Fruit fly (Drosophila melanogaster) whole organism, adult: ENCODE data around the gene CG6569.

ENCODE experiments used
- CG11617 ChIP-seq: fragments of 200-800 bp; sonication (Bioruptor generic); optimal IDR thresholded peaks from 2 replicates; lab custom pipeline; 2017; ENCODE audit warnings: mild to moderate bottlenecking, missing biosample characterization, missing genetic modification reagents, missing genetic modification characterization
- CG12768 ChIP-seq: fragments of 200-800 bp; sonication (Bioruptor generic); optimal IDR thresholded peaks from 2 replicates; lab custom pipeline; 2017; ENCODE audit warnings: missing biosample characterization, missing genetic modification characterization, mild to moderate bottlenecking, moderate library complexity, missing genetic modification reagents
- CG14711 ChIP-seq: fragments of 200-800 bp; sonication (Bioruptor generic); optimal IDR thresholded peaks from 2 replicates; lab custom pipeline; 2018; ENCODE audit warnings: missing biosample characterization, mild to moderate bottlenecking, missing genetic modification characterization, moderate library complexity
- CG1620 ChIP-seq: fragments of 200-800 bp; sonication (Bioruptor generic); optimal IDR thresholded peaks from 2 replicates; lab custom pipeline; 2016; ENCODE audit warnings: missing biosample characterization, missing genetic modification characterization
- CG33017 ChIP-seq: fragments of 200-800 bp; sonication (Bioruptor generic); optimal IDR thresholded peaks from 2 replicates; lab custom pipeline; 2018; ENCODE audit warnings: missing biosample characterization, mild to moderate bottlenecking, missing genetic modification characterization, moderate library complexity
- CG5204 ChIP-seq: fragments of 200-800 bp; sonication (Bioruptor generic); optimal IDR thresholded peaks from 2 replicates; lab custom pipeline; 2016; ENCODE audit warnings: missing biosample characterization, missing genetic modification characterization
- CG7045 ChIP-seq: fragments of 200-800 bp; sonication (Bioruptor generic); optimal IDR thresholded peaks from 2 replicates; lab custom pipeline; 2017; ENCODE audit warnings: missing biosample characterization, mild to moderate bottlenecking, missing genetic modification characterization
- CG7101 ChIP-seq: fragments of 200-800 bp; sonication (Bioruptor generic); optimal IDR thresholded peaks from 2 replicates; lab custom pipeline; 2018; ENCODE audit warnings: missing biosample characterization, mild to moderate bottlenecking, missing genetic modification characterization, moderate library complexity
- Clk ChIP-seq: fragments of 200-800 bp; sonication (Bioruptor generic); optimal IDR thresholded peaks from 2 replicates; lab custom pipeline; 2017; ENCODE audit warnings: missing biosample characterization, missing genetic modification characterization
- Crg-1 ChIP-seq: fragments of 200-800 bp; sonication (Bioruptor generic); optimal IDR thresholded peaks from 2 replicates; lab custom pipeline; 2016; ENCODE audit warnings: missing biosample characterization, missing genetic modification characterization
- Hr96 ChIP-seq: fragments of 200-800 bp; sonication (Bioruptor generic); optimal IDR thresholded peaks from 2 replicates; lab custom pipeline; 2016; ENCODE audit warnings: missing biosample characterization, missing genetic modification characterization
- Mnt ChIP-seq: fragments of 200-800 bp; sonication (Bioruptor generic); optimal IDR thresholded peaks from 2 replicates; lab custom pipeline; 2016; ENCODE audit warnings: missing biosample characterization, mild to moderate bottlenecking, missing genetic modification characterization
- bab1 ChIP-seq: fragments of 200-800 bp; sonication (Bioruptor generic); optimal IDR thresholded peaks from 3 replicates; lab custom pipeline; 2019; ENCODE audit warnings: missing biosample characterization, mild to moderate bottlenecking, missing genetic modification characterization, moderate library complexity
- cic ChIP-seq: fragments of 200-800 bp; sonication (Bioruptor generic); optimal IDR thresholded peaks from 2 replicates; lab custom pipeline; 2017; ENCODE audit warnings: missing biosample characterization, mild to moderate bottlenecking, missing genetic modification characterization, moderate library complexity
- cnc ChIP-seq, 2 experiments: fragments of >200 bp; optimal IDR thresholded peaks; 2 replicates each; lab custom pipeline; 2017
- kay ChIP-seq: fragments of 200-800 bp; sonication (Bioruptor generic); peaks from one replicate; lab custom pipeline; 2016; ENCODE audit warnings: missing biosample characterization, missing genetic modification characterization, borderline replicate concordance
- ovo ChIP-seq: fragments of 200-800 bp; sonication (Bioruptor generic); optimal IDR thresholded peaks from 2 replicates; lab custom pipeline; 2016; ENCODE audit warnings: missing biosample characterization, missing genetic modification characterization
- pad ChIP-seq: fragments of 200-800 bp; sonication (Bioruptor generic); optimal IDR thresholded peaks from 3 replicates; lab custom pipeline; 2017; ENCODE audit warnings: missing biosample characterization, missing genetic modification characterization, mild to moderate bottlenecking, moderate library complexity, missing genetic modification reagents
- tj ChIP-seq: fragments of 200-800 bp; sonication (Bioruptor generic); optimal IDR thresholded peaks from 3 replicates; lab custom pipeline; 2017; ENCODE audit warnings: missing biosample characterization, mild to moderate bottlenecking, missing genetic modification characterization, moderate library complexity
- toe ChIP-seq: fragments of 200-800 bp; sonication (Bioruptor generic); optimal IDR thresholded peaks from 2 replicates; lab custom pipeline; 2016; ENCODE audit warnings: missing biosample characterization, missing genetic modification characterization

The CG6569 gene

DNA sequence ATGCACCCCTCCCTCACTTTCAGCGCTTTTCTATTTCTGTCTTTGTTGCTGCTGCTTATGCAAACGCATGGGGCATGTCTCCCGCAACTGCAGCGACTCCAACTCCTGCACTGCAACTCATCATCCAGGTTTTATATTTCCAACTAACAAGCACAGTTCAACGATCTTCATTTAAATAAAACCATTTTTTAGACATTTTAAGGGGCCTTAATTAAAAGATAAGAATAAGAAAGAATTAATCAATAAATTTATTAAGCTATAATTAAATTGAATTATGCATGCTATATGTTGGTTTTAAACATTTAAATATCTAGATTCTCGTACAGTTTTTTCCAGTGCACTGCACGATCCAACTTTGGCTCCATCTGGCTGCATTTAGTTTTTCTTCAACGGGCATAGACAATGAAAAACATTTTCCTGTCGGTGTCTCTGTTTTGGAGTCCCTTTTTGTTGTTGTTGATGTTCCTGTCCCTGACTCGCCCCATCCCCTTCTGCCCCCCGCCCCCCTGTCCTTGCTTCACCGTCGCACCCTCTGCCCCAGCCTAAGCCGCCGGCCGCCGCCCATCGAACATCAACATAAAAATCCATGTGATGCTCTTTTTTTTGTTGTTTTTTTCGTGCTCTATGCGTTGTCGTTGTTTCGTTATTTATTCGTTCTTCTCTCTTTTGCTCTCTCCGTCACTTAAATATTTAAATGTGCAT lies 38.8 kb downstream of the CG6569 start:
- no peak for TF ChIP-seq cic (GFP tag; lab: Kevin White, UChicago)
- TF ChIP-seq tj = no peak
- no peak for TF ChIP-seq bab1 (GFP tag; lab: Kevin White, UChicago)
- TF ChIP-seq cnc (optimal IDR thresholded peaks at IDR 0.05; lab: Kevin White, UChicago) = no peak
- no peak for TF ChIP-seq Crg-1
- no peak for TF ChIP-seq pad (GFP tag; lab: Kevin White, UChicago)
- TF ChIP-seq kay (GFP tag; lab: Kevin White, UChicago) = no peak
- TF ChIP-seq CG14711 = no peak
- no peak for TF ChIP-seq CG7045 (GFP tag; lab: Kevin White, UChicago)
- TF ChIP-seq CG1620 (GFP tag; lab: Kevin White, UChicago) = no peak
- TF ChIP-seq CG5204 = no peak
- TF ChIP-seq CG12768 (GFP tag; lab: Kevin White, UChicago) = no peak
- TF ChIP-seq Hr96 (GFP tag; lab: Kevin White, UChicago) = no peak
- no peak for TF ChIP-seq ovo (GFP tag; lab: Kevin White, UChicago)
- no peak for TF ChIP-seq CG33017 (tag; lab: Kevin White, UChicago)
- TF ChIP-seq toe (GFP tag; lab: Kevin White, UChicago) = no peak
- no peak for TF ChIP-seq Clk (GFP tag; lab: Kevin White, UChicago)
- TF ChIP-seq Mnt = no peak

DNA sequence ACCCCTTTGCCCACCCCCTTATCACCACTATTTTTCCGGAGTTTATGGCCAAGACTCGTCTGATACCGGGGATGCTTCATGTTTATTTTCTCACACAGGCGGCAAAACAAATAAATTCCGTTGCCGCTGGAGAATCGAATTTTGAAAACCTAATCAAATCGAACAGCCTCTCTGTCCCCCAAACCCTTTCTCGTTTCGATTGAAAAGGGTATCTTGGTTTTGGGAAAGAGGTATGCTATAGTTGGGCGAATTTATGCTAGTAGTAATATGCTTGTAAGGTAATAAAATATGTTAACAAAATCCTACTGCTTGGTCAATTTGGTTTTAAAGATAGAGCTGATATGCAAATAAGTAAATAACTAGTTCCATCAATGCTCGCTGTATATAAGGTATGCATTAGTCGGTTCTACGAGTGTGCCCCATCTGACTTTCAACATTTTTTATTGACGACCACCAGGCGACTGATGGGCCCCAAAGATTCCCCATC lies 39.6 kb downstream of the CG6569 start:
- no peak for TF ChIP-seq Crg-1
- TF ChIP-seq CG1620 (GFP tag; lab: Kevin White, UChicago) = no peak
- TF ChIP-seq tj = no peak
- no peak for TF ChIP-seq CG5204
- TF ChIP-seq cic (GFP tag; lab: Kevin White, UChicago) = no peak
- no peak for TF ChIP-seq toe (GFP tag; lab: Kevin White, UChicago)
- no peak for TF ChIP-seq ovo (GFP tag; lab: Kevin White, UChicago)
- no peak for TF ChIP-seq kay (GFP tag; lab: Kevin White, UChicago)
- no peak for TF ChIP-seq Clk (GFP tag; lab: Kevin White, UChicago)

DNA sequence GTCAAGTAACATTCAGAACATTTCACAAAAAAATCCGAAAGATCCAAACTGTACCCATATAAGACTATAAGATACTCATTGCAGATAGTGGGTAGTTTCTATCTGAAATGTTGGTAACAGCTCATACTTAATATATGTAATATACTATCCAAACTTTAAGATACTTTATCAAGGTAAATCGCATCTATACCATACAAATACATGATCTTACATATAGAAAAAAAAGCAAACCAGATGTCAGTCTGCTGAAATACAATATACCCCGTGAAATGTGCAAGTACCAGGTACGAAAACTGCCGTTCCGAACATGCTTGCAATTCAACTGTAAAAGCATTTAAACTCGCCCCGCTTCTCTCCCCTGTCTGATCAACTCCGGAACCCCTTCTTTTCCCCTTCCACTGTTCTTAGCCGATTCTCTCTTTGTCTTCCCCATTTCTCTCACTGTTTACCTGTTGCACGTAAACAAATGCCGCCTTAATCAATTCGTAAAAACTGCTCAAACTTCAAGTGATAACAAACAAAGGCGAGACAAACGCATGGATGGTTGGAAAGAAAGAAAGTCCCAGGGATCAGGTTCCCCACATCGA lies 40.2 kb downstream of the CG6569 start:
- TF ChIP-seq cnc (optimal IDR thresholded peaks at IDR 0.05; lab: Kevin White, UChicago) (no peak), CG7101 (tag; lab: Kevin White, UChicago) (no peak), CG33017 (tag; lab: Kevin White, UChicago) (no peak), pad (GFP tag; lab: Kevin White, UChicago) (peak; percentile 55), toe (GFP tag; lab: Kevin White, UChicago) (no peak), Clk (GFP tag; lab: Kevin White, UChicago) (no peak), tj (no peak)

DNA sequence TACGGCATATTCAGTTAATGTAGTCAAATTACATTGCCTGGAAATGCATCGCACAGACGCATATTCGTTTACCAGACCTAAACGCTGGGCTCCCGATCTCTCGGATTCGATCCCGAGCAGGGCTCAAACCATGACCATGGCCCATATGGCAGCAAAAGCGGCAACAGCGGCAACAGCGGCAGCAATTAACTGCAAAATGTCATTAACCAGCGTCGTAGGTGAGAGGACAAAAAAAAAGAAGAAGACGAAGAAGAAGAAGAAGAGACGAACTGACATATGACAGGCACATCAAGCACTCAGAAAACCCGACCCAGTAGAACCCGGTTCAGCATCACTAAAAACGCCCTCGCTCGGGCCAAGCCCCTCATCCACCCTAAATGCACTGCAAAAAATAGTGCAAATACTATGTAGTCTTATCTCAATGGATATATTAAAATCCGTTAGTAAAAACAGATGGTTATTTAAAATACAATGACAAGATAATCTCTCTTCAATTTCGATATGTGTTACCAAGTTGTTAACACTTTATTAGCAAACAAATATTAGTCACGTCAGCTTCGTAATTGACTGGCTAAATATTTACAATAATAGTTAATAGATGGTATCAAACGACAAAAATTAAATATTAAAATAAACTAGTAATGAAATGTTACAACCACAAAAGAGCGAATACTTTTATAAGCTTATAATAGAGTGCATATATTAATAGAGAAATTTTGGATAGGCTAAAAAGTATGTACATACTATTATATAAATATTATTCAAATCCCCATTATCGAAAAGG lies 41.8 kb downstream of the CG6569 start:
- TF ChIP-seq tj = no peak
- no peak for TF ChIP-seq Crg-1
- TF ChIP-seq toe (GFP tag; lab: Kevin White, UChicago) = no peak
- no peak for TF ChIP-seq CG7045 (GFP tag; lab: Kevin White, UChicago)
- TF ChIP-seq Mnt = no peak

DNA sequence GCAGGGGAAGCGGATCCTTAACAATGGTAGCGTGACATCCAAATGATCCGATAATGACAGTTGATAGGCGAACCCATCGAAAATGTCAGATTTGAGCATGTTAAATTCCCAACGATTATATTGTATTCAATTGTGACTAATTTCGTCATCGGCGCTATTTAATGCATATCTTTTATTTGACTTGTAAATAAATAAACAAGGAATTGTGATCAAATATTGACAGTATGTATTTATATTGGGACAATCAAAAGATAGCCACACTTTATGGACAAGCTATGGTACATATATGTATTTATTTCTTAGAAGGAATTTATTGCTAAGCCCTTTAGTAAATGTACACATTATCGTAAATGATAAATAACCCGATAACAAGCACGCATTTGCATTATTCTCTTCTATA lies 42.6 kb downstream of the CG6569 start:
- peak; percentile 30 for TF ChIP-seq CG7101 (tag; lab: Kevin White, UChicago)
- no peak for TF ChIP-seq CG14711

DNA sequence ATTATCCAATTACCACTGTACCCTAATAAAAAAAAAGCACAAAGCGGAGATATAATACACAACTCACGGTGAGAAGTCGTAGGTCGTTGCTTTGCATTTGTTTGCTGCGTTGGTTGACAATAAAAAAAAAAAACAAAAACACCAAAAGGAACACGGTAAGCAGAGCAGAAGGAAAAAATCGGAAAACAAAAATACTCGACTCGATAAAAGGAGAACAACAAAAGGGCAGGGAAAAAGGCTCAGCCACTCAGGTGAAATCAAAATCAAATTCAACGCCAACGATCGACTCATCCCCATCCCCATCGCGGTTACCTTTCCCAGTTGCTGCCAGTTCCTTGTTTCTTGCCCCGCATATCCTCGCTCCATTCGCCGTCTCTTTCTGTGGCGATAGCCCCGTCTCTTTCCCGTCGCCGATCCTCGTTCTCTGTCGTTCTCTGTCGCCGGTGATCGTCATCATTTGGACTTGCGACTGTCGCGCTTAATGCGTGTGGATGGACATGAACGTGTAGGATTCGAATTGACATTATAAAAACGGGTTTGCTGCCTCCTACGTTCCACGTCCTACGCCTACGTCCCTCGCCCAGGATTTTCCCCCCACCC lies 43.2 kb downstream of the CG6569 start:
- TF ChIP-seq CG7101 (tag; lab: Kevin White, UChicago) = no peak
- TF ChIP-seq Mnt = no peak
- TF ChIP-seq CG12768 (GFP tag; lab: Kevin White, UChicago) = no peak
- TF ChIP-seq kay (GFP tag; lab: Kevin White, UChicago) = no peak
- no peak for TF ChIP-seq CG7045 (GFP tag; lab: Kevin White, UChicago)
- no peak for TF ChIP-seq CG11617 (GFP tag; lab: Kevin White, UChicago)
- no peak for TF ChIP-seq ovo (GFP tag; lab: Kevin White, UChicago)
- TF ChIP-seq Crg-1 = no peak
- TF ChIP-seq CG5204 = no peak
